Worm (Caenorhabditis elegans) whole organism, L4 larva: ENCODE results near the gene rtfo-1.

Source experiments
- D1046.2 ChIP-seq: fragments of 200-800 bp; sonication (Bioruptor generic); IDR thresholded peaks from 2 replicates; pipeline ENCODE4 v1.3.6; 2022; ENCODE audit warnings: missing genetic modification characterization, missing compliant biosample characterization
- F37D6.2 ChIP-seq: sonication (generic microtip); optimal IDR thresholded peaks from 2 replicates; lab custom pipeline; 2016; ENCODE audit warnings: mild to moderate bottlenecking, missing genetic modification characterization, missing compliant biosample characterization
- F44E2.7 ChIP-seq: fragments of 200-800 bp; sonication (Bioruptor generic); IDR thresholded peaks from 2 replicates; pipeline ENCODE4 v2.1.2; 2022; ENCODE audit warnings: missing genetic modification characterization, missing compliant biosample characterization
- F49E8.2 ChIP-seq: sonication (generic microtip); optimal IDR thresholded peaks from 2 replicates; lab custom pipeline; 2016; ENCODE audit warnings: missing compliant biosample characterization, mild to moderate bottlenecking, missing genetic modification characterization, borderline replicate concordance
- Y105C5A.15 ChIP-seq: fragments of 200-800 bp; sonication (Bioruptor generic); IDR thresholded peaks from 2 replicates; pipeline ENCODE4 v1.3.6; 2022; ENCODE audit warnings: missing genetic modification characterization, missing compliant biosample characterization
- Y48G9A.11 ChIP-seq: fragments of 200-800 bp; sonication (Bioruptor generic); IDR thresholded peaks from 2 replicates; pipeline ENCODE4 v1.3.6; 2022; ENCODE audit warnings: missing genetic modification reagents, missing genetic modification characterization, missing compliant biosample characterization
- Y75B8A.6 ChIP-seq: fragments of 200-800 bp; sonication (Bioruptor generic); IDR thresholded peaks from 2 replicates; pipeline ENCODE4 v1.3.6; 2022; ENCODE audit warnings: missing genetic modification reagents, missing genetic modification characterization, missing compliant biosample characterization
- ZK337.2 ChIP-seq: fragments of 200-800 bp; sonication (Bioruptor generic); IDR thresholded peaks from 2 replicates; pipeline ENCODE4 v1.3.6; 2022; ENCODE audit warnings: missing genetic modification reagents, missing genetic modification characterization, missing compliant biosample characterization
- ZK546.5 ChIP-seq, 2 experiments: sonication (generic microtip); optimal IDR thresholded peaks; 2 replicates each; lab custom pipeline; 2017; ENCODE audit warnings: missing biosample characterization in 2 of 2, missing genetic modification characterization in 2 of 2
- aha-1 ChIP-seq: fragments of 150-350 bp; peaks from one replicate; lab custom pipeline; 2014; ENCODE audit warnings: missing biosample characterization, missing genetic modification characterization
- ceh-32 ChIP-seq: sonication (generic microtip); optimal IDR thresholded peaks from 2 replicates; lab custom pipeline; 2016; ENCODE audit warnings: mild to moderate bottlenecking, missing genetic modification characterization, missing compliant biosample characterization; ENCODE audit not compliant: poor library complexity
- ceh-82 ChIP-seq: sonication (generic microtip); optimal IDR thresholded peaks from 2 replicates; lab custom pipeline; 2017; ENCODE audit warnings: missing biosample characterization, missing genetic modification characterization
- ces-1 ChIP-seq: fragments of 150-350 bp; sonication (generic microtip); optimal IDR thresholded peaks from 4 replicates; lab custom pipeline; 2014; ENCODE audit warnings: missing biosample characterization, missing genetic modification reagents, missing genetic modification characterization
- cey-2 ChIP-seq: sonication (generic microtip); optimal IDR thresholded peaks from 3 replicates; lab custom pipeline; 2017; ENCODE audit warnings: missing genetic modification characterization, mild to moderate bottlenecking, missing compliant biosample characterization, antibody characterized with exemption, borderline replicate concordance; ENCODE audit not compliant: insufficient read depth
- ctbp-1 ChIP-seq: fragments of 200-800 bp; sonication (Bioruptor generic); IDR thresholded peaks from 2 replicates; pipeline ENCODE4 v1.3.6; 2022; ENCODE audit warnings: missing genetic modification reagents, missing genetic modification characterization, missing compliant biosample characterization
- daf-12 ChIP-seq: fragments of 150-350 bp; optimal IDR thresholded peaks from 2 replicates; lab custom pipeline; 2014; ENCODE audit warnings: missing biosample characterization, missing genetic modification reagents, missing genetic modification characterization
- daf-19 ChIP-seq: fragments of 200-800 bp; sonication (Bioruptor generic); conservative IDR thresholded peaks from 2 replicates; pipeline ENCODE4 v1.3.6; 2022; ENCODE audit warnings: missing genetic modification characterization, missing compliant biosample characterization
- daf-8 ChIP-seq: fragments of 200-800 bp; sonication (Bioruptor generic); IDR thresholded peaks from 2 replicates; pipeline ENCODE4 v1.3.6; 2022; ENCODE audit warnings: missing genetic modification characterization, missing compliant biosample characterization
- dpl-1 ChIP-seq: fragments of 150-350 bp; optimal IDR thresholded peaks from 2 replicates; lab custom pipeline; 2014; ENCODE audit warnings: missing biosample characterization, missing genetic modification reagents, missing genetic modification characterization
- duxl-1 ChIP-seq: sonication (generic microtip); optimal IDR thresholded peaks from 2 replicates; lab custom pipeline; 2016; ENCODE audit warnings: mild to moderate bottlenecking, missing genetic modification characterization, moderate library complexity, missing compliant biosample characterization; ENCODE audit not compliant: poor library complexity
- dve-1 ChIP-seq: sonication (generic microtip); optimal IDR thresholded peaks from 2 replicates; lab custom pipeline; 2017; ENCODE audit warnings: antibody characterized with exemption, mild to moderate bottlenecking, missing genetic modification characterization, missing compliant biosample characterization; ENCODE audit not compliant: insufficient read depth
- egl-43 ChIP-seq: fragments of 200-800 bp; sonication (Bioruptor generic); IDR thresholded peaks from 2 replicates; pipeline ENCODE4 v1.3.6; 2022; ENCODE audit warnings: missing genetic modification reagents, missing genetic modification characterization, missing compliant biosample characterization
- fkh-10 ChIP-seq: fragments of 150-350 bp; optimal IDR thresholded peaks from 2 replicates; lab custom pipeline; 2014; ENCODE audit warnings: missing biosample characterization, missing genetic modification reagents, missing genetic modification characterization
- gei-8 ChIP-seq: fragments of 200-800 bp; sonication (Bioruptor generic); optimal IDR thresholded peaks from 2 replicates; lab custom pipeline; 2018; ENCODE audit warnings: mild to moderate bottlenecking, missing genetic modification characterization, missing compliant biosample characterization
- hif-1 ChIP-seq, 2 experiments: sonication (generic microtip); optimal IDR thresholded peaks; 2 replicates each; lab custom pipeline; 2016 to 2017; ENCODE audit warnings: missing compliant biosample characterization in 2 of 2, missing genetic modification characterization in 2 of 2, missing genetic modification reagents in 2 of 2, missing genotype in 2 of 2, mild to moderate bottlenecking in 1 of 2
- hlh-30 ChIP-seq: sonication (generic microtip); optimal IDR thresholded peaks from 2 replicates; lab custom pipeline; 2017; ENCODE audit warnings: antibody characterized with exemption, mild to moderate bottlenecking, missing genetic modification characterization, missing compliant biosample characterization; ENCODE audit not compliant: insufficient read depth
- jun-1 ChIP-seq: fragments of 150-350 bp; optimal IDR thresholded peaks from 2 replicates; lab custom pipeline; 2014; ENCODE audit warnings: missing biosample characterization, missing genetic modification reagents, missing genetic modification characterization
- lin-13 ChIP-seq: fragments of 150-350 bp; optimal IDR thresholded peaks from 2 replicates; lab custom pipeline; 2014; ENCODE audit warnings: missing biosample characterization, missing genetic modification reagents, missing genetic modification characterization
- lin-15B ChIP-seq: fragments of 150-350 bp; sonication (generic microtip); optimal IDR thresholded peaks from 3 replicates; lab custom pipeline; 2014; ENCODE audit warnings: missing biosample characterization, missing genetic modification characterization
- lin-38 ChIP-seq: fragments of 200-800 bp; sonication (Bioruptor generic); IDR thresholded peaks from 2 replicates; pipeline ENCODE4 v1.3.6; 2022; ENCODE audit warnings: missing genetic modification reagents, missing genetic modification characterization, missing compliant biosample characterization
- madf-9 ChIP-seq: fragments of 200-800 bp; sonication (Bioruptor generic); conservative IDR thresholded peaks from 2 replicates; pipeline ENCODE4 v1.3.6; 2022; ENCODE audit warnings: missing genetic modification reagents, missing genetic modification characterization, missing compliant biosample characterization
- mdt-29 ChIP-seq: fragments of 200-800 bp; sonication (Bioruptor generic); IDR thresholded peaks from 2 replicates; pipeline ENCODE4 v1.3.6; 2022; ENCODE audit warnings: missing genetic modification reagents, missing genetic modification characterization, missing compliant biosample characterization
- mep-1 ChIP-seq: fragments of 150-350 bp; sonication (generic microtip); optimal IDR thresholded peaks from 3 replicates; lab custom pipeline; 2014; ENCODE audit warnings: missing biosample characterization, missing genetic modification characterization
- mxl-3 ChIP-seq: fragments of 200-800 bp; sonication (Bioruptor generic); optimal IDR thresholded peaks from 2 replicates; lab custom pipeline; 2018; ENCODE audit warnings: mild to moderate bottlenecking, missing genetic modification characterization, missing compliant biosample characterization
- nhr-10 ChIP-seq: fragments of 150-350 bp; optimal IDR thresholded peaks from 2 replicates; lab custom pipeline; 2014; ENCODE audit warnings: missing biosample characterization, missing genetic modification characterization
- nhr-102 ChIP-seq: sonication (generic microtip); optimal IDR thresholded peaks from 2 replicates; lab custom pipeline; 2016; ENCODE audit warnings: mild to moderate bottlenecking, missing genetic modification characterization, moderate library complexity, missing compliant biosample characterization
- nhr-11 ChIP-seq: fragments of 150-350 bp; optimal IDR thresholded peaks from 2 replicates; lab custom pipeline; 2014; ENCODE audit warnings: missing biosample characterization, missing genetic modification characterization
- nhr-111 ChIP-seq: fragments of 200-800 bp; sonication (Bioruptor generic); optimal IDR thresholded peaks from 2 replicates; lab custom pipeline; 2018; ENCODE audit warnings: mild to moderate bottlenecking, missing genetic modification characterization, missing compliant biosample characterization
- nhr-42 ChIP-seq: fragments of 200-800 bp; sonication (Bioruptor generic); IDR thresholded peaks from 2 replicates; pipeline ENCODE4 v1.3.6; 2022; ENCODE audit warnings: missing genetic modification characterization, missing compliant biosample characterization
- nhr-77 ChIP-seq: fragments of 150-350 bp; optimal IDR thresholded peaks from 2 replicates; lab custom pipeline; 2014; ENCODE audit warnings: missing biosample characterization, missing genetic modification characterization
- rbr-2 ChIP-seq: sonication (generic microtip); optimal IDR thresholded peaks from 2 replicates; lab custom pipeline; 2016; ENCODE audit warnings: missing genotype, missing genetic modification characterization, missing compliant biosample characterization
- set-16 ChIP-seq: fragments of 200-800 bp; sonication (Bioruptor generic); IDR thresholded peaks from 2 replicates; pipeline ENCODE4 v1.3.6; 2022; ENCODE audit warnings: missing genetic modification reagents, missing genetic modification characterization, missing compliant biosample characterization
- snpc-4 ChIP-seq: fragments of 150-350 bp; optimal IDR thresholded peaks from 2 replicates; lab custom pipeline; 2014; ENCODE audit warnings: missing biosample characterization, missing genetic modification characterization
- spr-1 ChIP-seq: sonication (generic microtip); optimal IDR thresholded peaks from 2 replicates; lab custom pipeline; 2016; ENCODE audit warnings: mild to moderate bottlenecking, missing genetic modification characterization, missing compliant biosample characterization
- tag-97 ChIP-seq: fragments of 200-800 bp; sonication (Bioruptor generic); IDR thresholded peaks from 2 replicates; pipeline ENCODE4 v1.3.6; 2022; ENCODE audit warnings: missing genetic modification characterization, missing compliant biosample characterization
- tra-1 ChIP-seq: fragments of 200-800 bp; sonication (Bioruptor generic); IDR thresholded peaks from 2 replicates; pipeline ENCODE4 v1.3.6; 2022; ENCODE audit warnings: missing genetic modification reagents, missing genetic modification characterization, missing compliant biosample characterization
- unc-39 ChIP-seq: sonication (generic microtip); optimal IDR thresholded peaks from 2 replicates; lab custom pipeline; 2017; ENCODE audit warnings: missing biosample characterization, missing genetic modification characterization
- unc-62 ChIP-seq, 3 experiments: fragments of 150-350 bp in 1 of 3; sonication (generic microtip); optimal IDR thresholded peaks in 2 of 3; peaks in 1 of 3; 1 replicate in 1 of 3; 2 replicates in 2 of 3; lab custom pipeline; 2014 to 2017; ENCODE audit warnings: missing biosample characterization in 3 of 3, missing genetic modification characterization in 3 of 3, missing genetic modification reagents in 3 of 3, missing genotype in 1 of 3
- zag-1 ChIP-seq: fragments of 150-350 bp; optimal IDR thresholded peaks from 2 replicates; lab custom pipeline; 2014; ENCODE audit warnings: missing biosample characterization, missing genetic modification characterization
- ztf-11 ChIP-seq: fragments of 150-350 bp; optimal IDR thresholded peaks from 2 replicates; lab custom pipeline; 2014; ENCODE audit warnings: missing biosample characterization, missing genetic modification characterization
- ztf-7 ChIP-seq: fragments of 150-350 bp; optimal IDR thresholded peaks from 2 replicates; lab custom pipeline; 2014; ENCODE audit warnings: missing biosample characterization, missing genetic modification characterization

rtfo-1 gene

DNA sequence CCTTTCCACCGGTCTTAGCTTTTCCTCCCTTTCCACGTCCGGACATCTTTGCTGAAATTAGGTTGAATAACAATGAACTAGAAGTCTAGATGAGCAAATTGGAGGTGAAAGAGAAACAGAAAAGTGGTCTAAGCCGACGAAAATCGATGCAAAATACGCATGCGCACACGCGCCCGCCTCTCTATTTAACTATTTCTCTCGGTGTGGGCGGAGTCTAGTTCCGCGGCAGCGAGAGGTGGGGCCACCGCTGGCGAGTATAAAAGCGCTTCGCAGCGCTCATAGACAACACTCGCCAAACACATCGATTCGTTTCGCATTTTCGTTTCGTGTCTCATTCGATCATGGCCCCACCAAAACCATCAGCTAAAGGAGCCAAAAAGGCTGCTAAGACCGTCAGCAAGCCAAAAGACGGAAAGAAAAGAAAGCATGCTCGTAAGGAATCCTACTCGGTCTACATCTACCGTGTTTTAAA is 37.2 kb downstream of the rtfo-1 start, which contains the start of the genes his-35 and his-41:
Gene his-35, minus strand, starts transcription at position 51 of the 472 bp plus-strand sequence.
Gene his-41, plus strand, starts transcription at position 299 of the 472 bp plus-strand sequence.
- TF ChIP-seq ZK337.2 (no peak), jun-1 (no peak), dpl-1 (GFP tag; lab: Kevin White, UChicago) (peak; percentile 27), ceh-82 (tag; lab: Kevin White, UChicago) (no peak), lin-38 (GFP tag; lab: Robert Waterston, UW) (peak; percentile 61), Y75B8A.6 (GFP tag; lab: Robert Waterston, UW) (no peak), daf-12 (tag; lab: Kevin White, UChicago) (no peak), F44E2.7 (no peak), ztf-11 (no peak), nhr-42 (GFP tag; lab: Robert Waterston, UW) (0 out of 2 replicates have a peak, but pooled peaks have one; percentile 27), ztf-7 (tag; lab: Kevin White, UChicago) (no peak), dve-1 (tag; lab: Kevin White, UChicago) (no peak), snpc-4 (tag; lab: Kevin White, UChicago) (no peak), F49E8.2 (tag; lab: Kevin White, UChicago) (no peak), ctbp-1 (no peak), cey-2 (tag; lab: Kevin White, UChicago) (no peak), ceh-32 (no peak), ces-1 (GFP tag; lab: Kevin White, UChicago) (no peak), nhr-102 (tag; lab: Kevin White, UChicago) (peak; percentile 44), nhr-10 (tag; lab: Kevin White, UChicago) (no peak), daf-19 (no peak), nhr-77 (no peak), lin-13 (GFP tag; lab: Kevin White, UChicago) (no peak), nhr-11 (peak; percentile 76), spr-1 (tag; lab: Kevin White, UChicago) (no peak), aha-1 (peak; percentile 96), rbr-2 (tag; lab: Kevin White, UChicago) (peak; percentile 37), unc-39 (tag; lab: Kevin White, UChicago) (no peak), fkh-10 (GFP tag; lab: Kevin White, UChicago) (no peak), egl-43 (GFP tag; lab: Robert Waterston, UW) (peak; percentile 57; the same call in 1 of the 2 replicates), lin-15B (tag; lab: Kevin White, UChicago) (no peak), duxl-1 (tag; lab: Kevin White, UChicago) (no peak), hif-1 (tag; optimal IDR thresholded peaks at IDR 0.05; lab: Kevin White, UChicago) (no peak), mdt-29 (GFP tag; lab: Robert Waterston, UW) (no peak), D1046.2 (GFP tag; lab: Robert Waterston, UW) (no peak), tag-97 (GFP tag; lab: Robert Waterston, UW) (no peak), tra-1 (0 out of 2 replicates have a peak, but pooled peaks have one; percentile 16), ZK546.5 (tag; optimal IDR thresholded peaks at IDR 0.05; lab: Kevin White, UChicago) (no peak), mep-1 (tag; lab: Kevin White, UChicago) (peak; percentile 2), F37D6.2 (tag; lab: Kevin White, UChicago) (peak; percentile 12), set-16 (GFP tag; lab: Robert Waterston, UW) (peak; percentile 24; the same call in 1 of the 2 replicates), Y48G9A.11 (no peak), gei-8 (GFP tag; lab: Kevin White, UChicago) (no peak), Y105C5A.15 (GFP tag; lab: Robert Waterston, UW) (no peak), unc-62 (GFP tag; optimal IDR thresholded peaks at IDR 0.05 in 1 of 2; lab: Kevin White, UChicago) (peak in 1 of 2 experiments; percentile 81), unc-62 (tag; optimal IDR thresholded peaks at IDR 0.05; lab: Kevin White, UChicago) (no peak), zag-1 (tag; lab: Kevin White, UChicago) (no peak), madf-9 (no peak), daf-8 (GFP tag; lab: Robert Waterston, UW) (no peak), hlh-30 (tag; lab: Kevin White, UChicago) (peak; percentile 4), nhr-111 (GFP tag; lab: Kevin White, UChicago) (no peak), mxl-3 (GFP tag; lab: Kevin White, UChicago) (peak; percentile 10)
